Fruit fly (Drosophila melanogaster): ENCODE data around the gene CG8065.

CG8065 gene

dm6 chr3L:10249836-10250235, 34.4 kb downstream of the CG8065 start:
- TF ChIP-seq h (optimal IDR thresholded peaks at IDR 0.05) (no peak), ttk (optimal IDR thresholded peaks at IDR 0.05) (no peak), Sin3A (optimal IDR thresholded peaks at IDR 0.05) (no peak), psq (optimal IDR thresholded peaks at IDR 0.05) (no peak), Myc (optimal IDR thresholded peaks at IDR 0.05) (no peak)

DNA sequence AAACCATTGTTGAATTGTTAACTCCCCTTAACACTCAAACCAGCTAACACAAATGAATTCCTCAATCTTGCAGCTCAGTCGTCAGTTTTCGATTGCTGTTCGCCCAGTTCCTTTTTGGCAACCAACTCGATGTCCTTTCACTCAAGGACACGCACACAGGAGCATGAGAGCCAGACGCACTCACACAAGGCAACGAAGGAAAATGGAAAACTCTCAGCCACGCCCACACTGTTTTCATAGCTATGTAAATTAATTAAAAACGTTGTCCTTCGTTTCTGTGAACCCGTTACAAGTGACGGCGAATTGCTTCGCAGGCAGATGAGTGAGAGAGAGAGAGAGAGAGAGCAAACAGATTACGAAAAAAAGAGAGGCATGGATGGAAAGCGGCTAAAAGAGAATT, 38.7 kb downstream of the CG8065 start:
- no peak for TF ChIP-seq Sin3A (optimal IDR thresholded peaks at IDR 0.05)
- TF ChIP-seq Myc (optimal IDR thresholded peaks at IDR 0.05), result no peak
- TF ChIP-seq ttk (optimal IDR thresholded peaks at IDR 0.05), result no peak
- no peak for TF ChIP-seq insv (optimal IDR thresholded peaks at IDR 0.05)
- no peak for TF ChIP-seq psq (optimal IDR thresholded peaks at IDR 0.05)
- no peak for TF ChIP-seq h (optimal IDR thresholded peaks at IDR 0.05)

- TF ChIP-seq ttk (optimal IDR thresholded peaks at IDR 0.05) (no peak), psq (optimal IDR thresholded peaks at IDR 0.05) (no peak), Sin3A (optimal IDR thresholded peaks at IDR 0.05) (no peak), insv (optimal IDR thresholded peaks at IDR 0.05) (no peak), Myc (optimal IDR thresholded peaks at IDR 0.05) (no peak), h (optimal IDR thresholded peaks at IDR 0.05) (no peak)
Observed at dm6 chr3L:10258738-10259137, 43.3 kb downstream of the CG8065 start.

dm6 chr3L:10261219-10261618, 45.8 kb downstream of the CG8065 start:
- TF ChIP-seq psq (optimal IDR thresholded peaks at IDR 0.05) (no peak), insv (optimal IDR thresholded peaks at IDR 0.05) (no peak), ttk (optimal IDR thresholded peaks at IDR 0.05) (no peak), Myc (optimal IDR thresholded peaks at IDR 0.05) (no peak), Sin3A (optimal IDR thresholded peaks at IDR 0.05) (no peak), h (optimal IDR thresholded peaks at IDR 0.05) (no peak)

DNA sequence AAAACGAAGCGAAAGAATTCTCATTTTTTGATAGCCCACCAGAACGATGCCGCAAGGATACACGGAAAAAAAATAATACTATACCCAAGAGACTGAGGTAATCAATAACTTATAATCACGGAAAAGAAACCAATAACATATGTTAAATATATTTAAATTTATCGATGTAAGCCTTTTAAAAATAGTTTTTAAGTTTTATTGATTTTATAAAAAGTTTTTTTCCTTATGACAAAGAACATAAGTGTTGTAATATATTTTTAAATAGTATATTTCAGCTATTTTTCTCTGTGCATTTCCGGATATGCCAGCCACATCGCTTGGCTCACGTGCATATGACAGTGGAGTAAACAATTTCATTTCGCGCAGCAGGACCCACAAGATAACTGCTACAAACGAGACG, 47.4 kb downstream of the CG8065 start:
- TF ChIP-seq insv (optimal IDR thresholded peaks at IDR 0.05) (no peak), h (optimal IDR thresholded peaks at IDR 0.05) (no peak)

All from Kc167 (cell line).